Worm (Caenorhabditis elegans) whole organism, early embryonic: ENCODE data around the gene adt-3.

Experiments used
- F13C5.2 ChIP-seq: sonication (generic microtip); optimal IDR thresholded peaks from 2 replicates; lab custom pipeline; 2017; ENCODE audit warnings: mild to moderate bottlenecking, missing genetic modification characterization, inconsistent platforms, missing compliant biosample characterization
- aly-1 ChIP-seq: sonication (generic microtip); optimal IDR thresholded peaks from 2 replicates; lab custom pipeline; 2016; ENCODE audit warnings: missing genetic modification characterization, missing compliant biosample characterization
- ceh-13 ChIP-seq: fragments of 200-800 bp; sonication (Bioruptor generic); optimal IDR thresholded peaks from 2 replicates; lab custom pipeline; 2018; ENCODE audit warnings: mild to moderate bottlenecking, missing genetic modification characterization, missing compliant biosample characterization
- pes-1 ChIP-seq: fragments of 200-800 bp; sonication (Bioruptor generic); IDR thresholded peaks from 2 replicates; pipeline ENCODE4 v1.3.6; 2022; ENCODE audit warnings: missing genetic modification reagents, missing genetic modification characterization, missing compliant biosample characterization
- scrt-1 ChIP-seq: fragments of 200-800 bp; sonication (Bioruptor generic); IDR thresholded peaks from 2 replicates; pipeline ENCODE4 v1.3.6; 2022; ENCODE audit warnings: missing genetic modification characterization, missing compliant biosample characterization
- sea-1 ChIP-seq: fragments of 200-800 bp; sonication (Bioruptor generic); conservative IDR thresholded peaks from 2 replicates; pipeline ENCODE4 v1.3.6; 2022; ENCODE audit warnings: missing genetic modification characterization, missing compliant biosample characterization
- tbx-37 ChIP-seq: fragments of 200-800 bp; sonication (Bioruptor generic); conservative IDR thresholded peaks from 2 replicates; pipeline ENCODE4 v1.3.6; 2022; ENCODE audit warnings: missing genetic modification reagents, missing genetic modification characterization, missing compliant biosample characterization

ce11 chrX:3968209-3968960 lies 36.9 kb downstream of the adt-3 start, which contains the start of gene C16B8.3:
- no peak for TF ChIP-seq sea-1 (GFP tag; lab: Robert Waterston, UW)
- no peak for TF ChIP-seq pes-1 (GFP tag; lab: Robert Waterston, UW)
- TF ChIP-seq aly-1, result no peak
- TF ChIP-seq F13C5.2 (tag; lab: Kevin White, UChicago), result no peak
- no peak for TF ChIP-seq scrt-1
- no peak for TF ChIP-seq ceh-13 (GFP tag; lab: Kevin White, UChicago)
- no peak for TF ChIP-seq tbx-37 (GFP tag; lab: Robert Waterston, UW)
